Worm (Caenorhabditis elegans): ENCODE data around the gene ZK945.8.

- TF ChIP-seq lin-15B (tag; optimal IDR thresholded peaks at IDR 0.05): no peak
- no peak for TF ChIP-seq ztf-11 (tag; optimal IDR thresholded peaks at IDR 0.05)
- no peak for TF ChIP-seq lin-39 (tag; optimal IDR thresholded peaks at IDR 0.05)
- no peak for TF ChIP-seq egl-27 (tag; optimal IDR thresholded peaks at IDR 0.05)
- no peak for TF ChIP-seq ces-1 (GFP tag; optimal IDR thresholded peaks at IDR 0.05)
- TF ChIP-seq nhr-84 (tag; optimal IDR thresholded peaks at IDR 0.05): no peak
- TF ChIP-seq Y116A8C.19 (tag; optimal IDR thresholded peaks at IDR 0.05; ENCODE audit: borderline replicate concordance): no peak
- no peak for TF ChIP-seq nhr-77 (tag; optimal IDR thresholded peaks at IDR 0.05)
Measured at ce11 chrII:10094190-10094923, 14.1 kb upstream of the ZK945.8 start, which contains the start of gene lact-2.

Measured in whole organism, L1 larva.